Fruit fly (Drosophila melanogaster) whole organism, embryonic: Measurements from ENCODE around the gene CG7407.

Experiments
- Antp ChIP-seq: fragments of 200-800 bp; sonication (Bioruptor generic); optimal IDR thresholded peaks from 3 replicates; lab custom pipeline; 2016; ENCODE audit warnings: missing biosample characterization, missing genetic modification characterization
- Awh ChIP-seq: fragments of 200-800 bp; sonication (Bioruptor generic); IDR thresholded peaks from 2 replicates; pipeline ENCODE4, ENCODE4 v1.3.6; 2022; ENCODE audit warnings: missing biosample characterization, missing genetic modification characterization
- Bdp1 ChIP-seq: fragments of 200-800 bp; sonication (Bioruptor generic); optimal IDR thresholded peaks from 3 replicates; lab custom pipeline; 2016; ENCODE audit warnings: missing biosample characterization, missing genetic modification characterization
- BtbVII ChIP-seq: fragments of 200-800 bp; sonication (Bioruptor generic); optimal IDR thresholded peaks from 3 replicates; lab custom pipeline; 2017; ENCODE audit warnings: missing biosample characterization, mild to moderate bottlenecking, missing genetic modification characterization
- CG11398 ChIP-seq: fragments of 200-800 bp; sonication (Bioruptor generic); optimal IDR thresholded peaks from 2 replicates; lab custom pipeline; 2016; ENCODE audit warnings: missing biosample characterization, missing genetic modification characterization
- CG12071 ChIP-seq: fragments of 200-800 bp; sonication (Bioruptor generic); optimal IDR thresholded peaks from 3 replicates; lab custom pipeline; 2018; ENCODE audit warnings: missing biosample characterization, mild to moderate bottlenecking, missing genetic modification characterization
- CG13123 ChIP-seq: fragments of 200-800 bp; sonication (Bioruptor generic); optimal IDR thresholded peaks from 2 replicates; lab custom pipeline; 2016; ENCODE audit warnings: missing biosample characterization, missing genetic modification characterization
- CG14014 ChIP-seq: fragments of 200-800 bp; sonication (Bioruptor generic); IDR thresholded peaks from 2 replicates; pipeline ENCODE4 v1.3.6; 2022; ENCODE audit warnings: missing biosample characterization, missing genetic modification characterization
- CG16813 ChIP-seq: fragments of 200-800 bp; sonication (Bioruptor generic); IDR thresholded peaks from 3 replicates; pipeline ENCODE4 v1.3.6; 2022; ENCODE audit warnings: missing biosample characterization, missing genetic modification characterization; ENCODE audit not compliant: partially characterized antibody
- CG2875 ChIP-seq: fragments of 200-800 bp; sonication (Bioruptor generic); optimal IDR thresholded peaks from 2 replicates; lab custom pipeline; 2017; ENCODE audit warnings: missing biosample characterization, mild to moderate bottlenecking, missing genetic modification characterization, missing genetic modification reagents
- CG34224 ChIP-seq: fragments of 200-800 bp; sonication (Bioruptor generic); IDR thresholded peaks from 3 replicates; pipeline ENCODE4 v1.3.6; 2022; ENCODE audit warnings: missing biosample characterization, missing genetic modification characterization; ENCODE audit not compliant: partially characterized antibody
- CG3847 ChIP-seq: fragments of 200-800 bp; sonication (Bioruptor generic); IDR thresholded peaks from 2 replicates; pipeline ENCODE4 v1.3.6; 2022; ENCODE audit warnings: missing biosample characterization, missing genetic modification characterization
- CG4282 ChIP-seq: fragments of 200-800 bp; sonication (Bioruptor generic); optimal IDR thresholded peaks from 2 replicates; lab custom pipeline; 2016; ENCODE audit warnings: missing biosample characterization, missing genetic modification characterization
- CG4404 ChIP-seq: fragments of 200-800 bp; sonication (Bioruptor generic); IDR thresholded peaks from 2 replicates; pipeline ENCODE4 v1.3.6; 2022; ENCODE audit warnings: missing biosample characterization, missing genetic modification characterization
- CG7963 ChIP-seq: fragments of 200-800 bp; sonication (Bioruptor generic); IDR thresholded peaks from 3 replicates; pipeline ENCODE4 v1.3.6; 2022; ENCODE audit warnings: missing biosample characterization, missing genetic modification characterization; ENCODE audit not compliant: partially characterized antibody
- CG8089 ChIP-seq: fragments of 200-800 bp; sonication (Bioruptor generic); optimal IDR thresholded peaks from 3 replicates; lab custom pipeline; 2016; ENCODE audit warnings: missing biosample characterization, missing genetic modification characterization
- CG9215 ChIP-seq: fragments of 200-800 bp; sonication (Bioruptor generic); IDR thresholded peaks from 2 replicates; pipeline ENCODE4 v1.3.6; 2022; ENCODE audit warnings: missing biosample characterization, missing genetic modification characterization
- Chrac-16 ChIP-seq: fragments of 200-800 bp; sonication (Bioruptor generic); optimal IDR thresholded peaks from 3 replicates; lab custom pipeline; 2016; ENCODE audit warnings: missing biosample characterization, missing genetic modification characterization
- D19A ChIP-seq: fragments of 200-800 bp; optimal IDR thresholded peaks from 3 replicates; lab custom pipeline; 2019; ENCODE audit warnings: missing biosample characterization, mild to moderate bottlenecking, missing genetic modification characterization, moderate library complexity
- Dip3 ChIP-seq: fragments of 200-800 bp; sonication (Bioruptor generic); optimal IDR thresholded peaks from 3 replicates; lab custom pipeline; 2016; ENCODE audit warnings: missing biosample characterization, missing genetic modification characterization
- ERR ChIP-seq: fragments of 200-800 bp; sonication (Bioruptor generic); optimal IDR thresholded peaks from 2 replicates; lab custom pipeline; 2016; ENCODE audit warnings: missing biosample characterization, missing genetic modification characterization
- Eip74EF ChIP-seq, 2 experiments: fragments of 200-800 bp in 1 of 2; fragments of >200 bp in 1 of 2; sonication (Bioruptor generic) in 1 of 2; optimal IDR thresholded peaks; 2 replicates each; lab custom pipeline; 2017 to 2019; ENCODE audit warnings: missing biosample characterization in 2 of 2, missing genetic modification characterization in 2 of 2, mild to moderate bottlenecking in 1 of 2, moderate library complexity in 1 of 2
- H2.0 ChIP-seq: fragments of 200-800 bp; sonication (Bioruptor generic); IDR thresholded peaks from 2 replicates; pipeline ENCODE4 v1.3.6; 2022; ENCODE audit warnings: missing biosample characterization, missing genetic modification characterization
- HmgD ChIP-seq: fragments of 200-800 bp; sonication (Bioruptor generic); optimal IDR thresholded peaks from 3 replicates; lab custom pipeline; 2016; ENCODE audit warnings: missing biosample characterization, missing genetic modification characterization
- Meics ChIP-seq: fragments of 200-800 bp; sonication (Bioruptor generic); optimal IDR thresholded peaks from 2 replicates; lab custom pipeline; 2017; ENCODE audit warnings: missing biosample characterization, mild to moderate bottlenecking, missing genetic modification characterization
- Mes4 ChIP-seq: fragments of 200-800 bp; sonication (Bioruptor generic); optimal IDR thresholded peaks from 2 replicates; lab custom pipeline; 2016; ENCODE audit warnings: missing biosample characterization, missing genetic modification characterization
- NK7.1 ChIP-seq: fragments of 200-800 bp; sonication (Bioruptor generic); optimal IDR thresholded peaks from 3 replicates; lab custom pipeline; 2016; ENCODE audit warnings: missing biosample characterization, missing genetic modification characterization
- Nf-YA ChIP-seq: fragments of 200-800 bp; sonication (Bioruptor generic); IDR thresholded peaks from 2 replicates; pipeline ENCODE4 v1.3.6; 2022; ENCODE audit warnings: missing biosample characterization, missing genetic modification characterization
- Trl ChIP-seq, 3 experiments: fragments of >200 bp in 2 of 3; fragments of 200-800 bp in 1 of 3; sonication (Bioruptor generic) in 1 of 3; optimal IDR thresholded peaks; 2 replicates in 1 of 3; 3 replicates in 2 of 3; lab custom pipeline; 2016 to 2017; ENCODE audit warnings: missing biosample characterization in 1 of 3, missing genetic modification characterization in 1 of 3
- bigmax ChIP-seq: fragments of 200-800 bp; sonication (Bioruptor generic); optimal IDR thresholded peaks from 2 replicates; lab custom pipeline; 2018; ENCODE audit warnings: missing biosample characterization, mild to moderate bottlenecking, missing genetic modification characterization
- cad ChIP-seq: fragments of >200 bp; optimal IDR thresholded peaks from 2 replicates; lab custom pipeline; 2017; ENCODE audit warnings: missing biosample characterization, missing genetic modification characterization
- crp ChIP-seq, 2 experiments: fragments of 200-800 bp; sonication (Bioruptor generic); optimal IDR thresholded peaks; 2 replicates in 1 of 2; 3 replicates in 1 of 2; lab custom pipeline; 2017; ENCODE audit warnings: missing biosample characterization in 2 of 2, missing genetic modification characterization in 2 of 2, mild to moderate bottlenecking in 1 of 2, moderate library complexity in 1 of 2
- cwo ChIP-seq: fragments of 200-800 bp; sonication (Bioruptor generic); optimal IDR thresholded peaks from 3 replicates; lab custom pipeline; 2017; ENCODE audit warnings: missing biosample characterization, missing genetic modification characterization, mild to moderate bottlenecking, moderate library complexity, missing genetic modification reagents
- danr ChIP-seq: fragments of 200-800 bp; sonication (Bioruptor generic); IDR thresholded peaks from 2 replicates; pipeline ENCODE4 v1.3.6; 2022; ENCODE audit warnings: missing biosample characterization, missing genetic modification characterization
- fu2 ChIP-seq: fragments of 200-800 bp; sonication (Bioruptor generic); optimal IDR thresholded peaks from 2 replicates; lab custom pipeline; 2016; ENCODE audit warnings: missing biosample characterization, missing genetic modification characterization
- gro ChIP-seq: fragments of 200-800 bp; sonication (Bioruptor generic); optimal IDR thresholded peaks from 2 replicates; lab custom pipeline; 2016; ENCODE audit warnings: missing biosample characterization, missing genetic modification characterization
- gt ChIP-seq: fragments of 200-800 bp; sonication (Bioruptor generic); IDR thresholded peaks from 2 replicates; pipeline ENCODE4 v1.3.6; 2022; ENCODE audit warnings: missing biosample characterization, missing genetic modification characterization
- hb ChIP-seq: fragments of 200-800 bp; sonication (Bioruptor generic); IDR thresholded peaks from 3 replicates; pipeline ENCODE4 v1.3.6; 2022; ENCODE audit warnings: missing biosample characterization, missing genetic modification characterization; ENCODE audit not compliant: partially characterized antibody
- hbn ChIP-seq: fragments of 200-800 bp; sonication (Bioruptor generic); IDR thresholded peaks from 2 replicates; pipeline ENCODE4 v1.3.6; 2022; ENCODE audit warnings: missing biosample characterization, missing genetic modification characterization; ENCODE audit not compliant: partially characterized antibody
- insv ChIP-seq, 2 experiments: fragments of 200-800 bp; sonication (Bioruptor generic); optimal IDR thresholded peaks; 3 replicates each; lab custom pipeline; 2016 to 2018; ENCODE audit warnings: missing biosample characterization in 2 of 2, missing genetic modification characterization in 2 of 2
- jumu ChIP-seq: fragments of 200-800 bp; sonication (Bioruptor generic); optimal IDR thresholded peaks from 3 replicates; lab custom pipeline; 2016; ENCODE audit warnings: missing biosample characterization, missing genetic modification characterization
- ken ChIP-seq: fragments of 200-800 bp; sonication (Bioruptor generic); IDR thresholded peaks from 3 replicates; pipeline ENCODE4 v1.3.6; 2022; ENCODE audit warnings: missing biosample characterization, missing genetic modification characterization
- maf-S ChIP-seq: fragments of 200-800 bp; sonication (Bioruptor generic); optimal IDR thresholded peaks from 2 replicates; lab custom pipeline; 2016; ENCODE audit warnings: missing biosample characterization, missing genetic modification characterization
- pb ChIP-seq: fragments of 200-800 bp; sonication (Bioruptor generic); optimal IDR thresholded peaks from 3 replicates; lab custom pipeline; 2016; ENCODE audit warnings: missing biosample characterization, missing genetic modification characterization
- run ChIP-seq: fragments of 200-800 bp; sonication (Bioruptor generic); optimal IDR thresholded peaks from 3 replicates; lab custom pipeline; 2018; ENCODE audit warnings: missing biosample characterization, mild to moderate bottlenecking, missing genetic modification characterization
- sc ChIP-seq, 3 experiments: fragments of >200 bp in 2 of 3; fragments of 200-800 bp in 1 of 3; sonication (Bioruptor generic) in 1 of 3; optimal IDR thresholded peaks; 2 replicates in 2 of 3; 3 replicates in 1 of 3; lab custom pipeline; 2017; ENCODE audit warnings: mild to moderate bottlenecking in 1 of 3, missing biosample characterization in 1 of 3, missing genetic modification characterization in 1 of 3, missing genetic modification reagents in 1 of 3
- sob ChIP-seq: fragments of 200-800 bp; sonication (Bioruptor generic); IDR thresholded peaks from 2 replicates; pipeline ENCODE4 v1.3.6; 2022; ENCODE audit warnings: missing biosample characterization, missing genetic modification characterization
- tup ChIP-seq: fragments of 200-800 bp; sonication (Bioruptor generic); optimal IDR thresholded peaks from 2 replicates; lab custom pipeline; 2016; ENCODE audit warnings: missing biosample characterization, mild to moderate bottlenecking, missing genetic modification characterization, moderate library complexity
- wor ChIP-seq: fragments of 200-800 bp; sonication (Bioruptor generic); IDR thresholded peaks from 2 replicates; pipeline ENCODE4 v1.3.6; 2022; ENCODE audit warnings: missing biosample characterization, missing genetic modification characterization

Gene CG7407

DNA sequence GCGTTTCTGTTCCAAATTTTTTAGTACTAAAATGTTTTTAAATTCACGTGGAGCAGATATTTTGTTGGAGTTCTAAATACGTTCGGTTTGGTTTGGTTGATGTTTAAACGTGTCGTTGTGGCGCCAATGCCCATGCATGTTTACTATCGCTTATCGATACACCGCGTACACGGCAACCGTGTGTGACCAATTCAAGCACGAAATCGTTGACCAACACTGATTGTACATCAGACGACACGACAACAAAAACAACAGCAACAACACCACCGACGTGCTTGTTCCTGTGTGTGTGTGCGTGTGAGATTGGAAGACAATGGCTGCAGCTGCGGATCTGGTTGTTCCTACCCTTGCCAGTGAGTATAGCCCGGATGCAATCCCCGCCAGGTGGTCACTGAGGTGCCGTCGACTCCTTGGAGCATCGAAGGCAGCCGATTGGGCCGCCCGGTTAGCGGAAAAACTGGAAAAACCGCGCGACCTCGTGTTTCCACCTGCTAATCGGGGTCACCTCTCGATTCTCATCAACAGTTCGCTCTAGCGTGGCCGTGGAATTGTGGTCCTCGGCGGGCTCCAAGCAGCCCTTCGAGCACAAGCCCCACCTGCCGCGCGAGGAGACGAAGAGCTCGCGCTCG, 1.6 kb downstream of the CG7407 start, which contains the start of gene eIF2A (continued):
- TF ChIP-seq insv (GFP tag; optimal IDR thresholded peaks at IDR 0.05; lab: Kevin White, UChicago) (peak in 1 of 2 experiments; percentile 60), Eip74EF (GFP tag; optimal IDR thresholded peaks at IDR 0.05; lab: Kevin White, UChicago) (peak in 1 of 2 experiments; percentile 8), CG14014 (peak; percentile 49), maf-S (GFP tag; lab: Kevin White, UChicago) (peak; percentile 76), pb (peak; percentile 34), sob (GFP tag; lab: Robert Waterston, UW) (peak; percentile 89), danr (no peak), hb (GFP tag; lab: Robert Waterston, UW) (no peak), CG4404 (GFP tag; lab: Robert Waterston, UW) (no peak), CG3847 (peak; percentile 86), Awh (no peak), BtbVII (peak; percentile 24), gt (GFP tag; lab: Robert Waterston, UW) (no peak), jumu (GFP tag; lab: Kevin White, UChicago) (peak; percentile 66), Nf-YA (GFP tag; lab: Robert Waterston, UW) (no peak), hbn (GFP tag; lab: Robert Waterston, UW) (peak; percentile 72), ken (GFP tag; lab: Robert Waterston, UW) (peak; percentile 78; the same call in 2 of the 3 replicates), H2.0 (GFP tag; lab: Robert Waterston, UW) (peak; percentile 48), cad (GFP tag; lab: Kevin White, UChicago) (no peak), Bdp1 (peak; percentile 43), CG7963 (GFP tag; lab: Robert Waterston, UW) (peak; percentile 74), ERR (GFP tag; lab: Kevin White, UChicago) (peak; percentile 77), Mes4 (GFP tag; lab: Kevin White, UChicago) (peak; percentile 51), D19A (no peak), crp (GFP tag; optimal IDR thresholded peaks at IDR 0.05; lab: Kevin White, UChicago) (peak in 1 of 2 experiments; percentile 66), CG16813 (GFP tag; lab: Robert Waterston, UW) (peak; percentile 76), fu2 (peak; percentile 79), tup (GFP tag; lab: Kevin White, UChicago) (peak; percentile 11), cwo (GFP tag; lab: Kevin White, UChicago) (peak; percentile 27), HmgD (GFP tag; lab: Kevin White, UChicago) (peak; percentile 92), gro (GFP tag; lab: Kevin White, UChicago) (peak; percentile 57), Chrac-16 (GFP tag; lab: Kevin White, UChicago) (peak; percentile 25), CG2875 (GFP tag; lab: Kevin White, UChicago) (no peak), Dip3 (peak; percentile 44), bigmax (peak; percentile 46), NK7.1 (GFP tag; lab: Kevin White, UChicago) (peak; percentile 4), run (no peak), CG12071 (GFP tag; lab: Kevin White, UChicago) (peak; percentile 58), wor (no peak), sc (optimal IDR thresholded peaks at IDR 0.05; lab: Kevin White, UChicago) (no peak), sc (GFP tag; optimal IDR thresholded peaks at IDR 0.05; lab: Kevin White, UChicago) (no peak), CG13123 (GFP tag; lab: Kevin White, UChicago) (no peak), Antp (peak; percentile 78), CG11398 (GFP tag; lab: Kevin White, UChicago) (peak; percentile 73), Trl (optimal IDR thresholded peaks at IDR 0.05; lab: Kevin White, UChicago) (no peak), Trl (GFP tag; optimal IDR thresholded peaks at IDR 0.05; lab: Kevin White, UChicago) (peak; percentile 82), Meics (peak; percentile 36), CG8089 (GFP tag; lab: Kevin White, UChicago) (no peak), CG4282 (GFP tag; lab: Kevin White, UChicago) (peak; percentile 36), CG34224 (GFP tag; lab: Robert Waterston, UW) (peak; percentile 88), CG9215 (no peak)
